Fruit fly (Drosophila melanogaster) whole organism, pupa: Measurements from ENCODE around the gene PrBP.

Experiments used
- CG10348 ChIP-seq: fragments of 200-800 bp; sonication (Bioruptor generic); IDR thresholded peaks from 2 replicates; pipeline ENCODE4 v1.3.6; 2022; ENCODE audit warnings: missing biosample characterization, missing genetic modification characterization
- CG12605 ChIP-seq: fragments of 200-800 bp; sonication (Bioruptor generic); IDR thresholded peaks from 2 replicates; pipeline ENCODE4 v1.3.6; 2022; ENCODE audit warnings: missing biosample characterization, missing genetic modification characterization
- CG13204 ChIP-seq: fragments of 200-800 bp; sonication (Bioruptor generic); optimal IDR thresholded peaks from 2 replicates; lab custom pipeline; 2018; ENCODE audit warnings: missing biosample characterization, mild to moderate bottlenecking, missing genetic modification characterization, moderate library complexity
- CG14655 ChIP-seq: fragments of 200-800 bp; sonication (Bioruptor generic); optimal IDR thresholded peaks from 3 replicates; lab custom pipeline; 2017; ENCODE audit warnings: mild to moderate bottlenecking, missing biosample characterization, missing genetic modification reagents, missing genetic modification characterization
- CG15710 ChIP-seq: fragments of 200-800 bp; sonication (Bioruptor generic); optimal IDR thresholded peaks from 2 replicates; lab custom pipeline; 2018; ENCODE audit warnings: missing biosample characterization, mild to moderate bottlenecking, missing genetic modification characterization, moderate library complexity
- CG17806 ChIP-seq: fragments of 200-800 bp; sonication (Bioruptor generic); optimal IDR thresholded peaks from 2 replicates; lab custom pipeline; 2018; ENCODE audit warnings: missing biosample characterization, mild to moderate bottlenecking, missing genetic modification characterization, moderate library complexity
- CG32121 ChIP-seq: fragments of 200-800 bp; sonication (Bioruptor generic); IDR thresholded peaks from 2 replicates; pipeline ENCODE4 v1.3.6; 2022; ENCODE audit warnings: missing biosample characterization, missing genetic modification characterization
- CG34367 ChIP-seq: fragments of 200-800 bp; sonication (Bioruptor generic); optimal IDR thresholded peaks from 2 replicates; lab custom pipeline; 2018; ENCODE audit warnings: missing biosample characterization, mild to moderate bottlenecking, missing genetic modification characterization
- CG4496 ChIP-seq: fragments of 200-800 bp; sonication (Bioruptor generic); IDR thresholded peaks from 3 replicates; pipeline ENCODE4 v1.3.6; 2022; ENCODE audit warnings: missing biosample characterization, missing genetic modification characterization
- CG8159 ChIP-seq: fragments of 200-800 bp; sonication (Bioruptor generic); optimal IDR thresholded peaks from 3 replicates; lab custom pipeline; 2018; ENCODE audit warnings: missing biosample characterization, mild to moderate bottlenecking, missing genetic modification characterization, moderate library complexity
- CG8301 ChIP-seq: fragments of 200-800 bp; sonication (Bioruptor generic); optimal IDR thresholded peaks from 2 replicates; lab custom pipeline; 2018; ENCODE audit warnings: missing biosample characterization, mild to moderate bottlenecking, missing genetic modification characterization
- CG9948 ChIP-seq: fragments of 200-800 bp; sonication (Bioruptor generic); optimal IDR thresholded peaks from 2 replicates; lab custom pipeline; 2018; ENCODE audit warnings: missing biosample characterization, mild to moderate bottlenecking, missing genetic modification characterization, moderate library complexity
- D1 ChIP-seq: fragments of 200-800 bp; sonication (Bioruptor generic); optimal IDR thresholded peaks from 2 replicates; lab custom pipeline; 2018; ENCODE audit warnings: missing biosample characterization, mild to moderate bottlenecking, missing genetic modification characterization, moderate library complexity
- EcR ChIP-seq: fragments of 200-800 bp; sonication (Bioruptor generic); optimal IDR thresholded peaks from 3 replicates; lab custom pipeline; 2019; ENCODE audit warnings: missing biosample characterization, missing genetic modification characterization, mild to moderate bottlenecking, moderate library complexity, missing genetic modification reagents
- Ets98B ChIP-seq: fragments of 200-800 bp; sonication (Bioruptor generic); IDR thresholded peaks from 2 replicates; pipeline ENCODE4 v1.3.6; 2022; ENCODE audit warnings: missing biosample characterization, missing genetic modification characterization
- Pif1A ChIP-seq: fragments of 200-800 bp; sonication (Bioruptor generic); optimal IDR thresholded peaks from 3 replicates; lab custom pipeline; 2016; ENCODE audit warnings: missing biosample characterization, missing genetic modification characterization
- Pif1B ChIP-seq: fragments of 200-800 bp; sonication (Bioruptor generic); optimal IDR thresholded peaks from 3 replicates; lab custom pipeline; 2016; ENCODE audit warnings: missing biosample characterization, missing genetic modification characterization
- Snoo ChIP-seq: fragments of 200-800 bp; sonication (Bioruptor generic); optimal IDR thresholded peaks from 3 replicates; lab custom pipeline; 2017; ENCODE audit warnings: missing biosample characterization, mild to moderate bottlenecking, missing genetic modification characterization, inconsistent platforms
- fd96Ca ChIP-seq: fragments of 200-800 bp; sonication (Bioruptor generic); IDR thresholded peaks from 3 replicates; pipeline ENCODE4 v1.3.6; 2022; ENCODE audit warnings: missing biosample characterization, missing genetic modification characterization
- gl ChIP-seq: fragments of 200-800 bp; sonication (Bioruptor generic); optimal IDR thresholded peaks from 2 replicates; lab custom pipeline; 2018; ENCODE audit warnings: missing biosample characterization, mild to moderate bottlenecking, missing genetic modification characterization
- rn ChIP-seq: fragments of 200-800 bp; sonication (Bioruptor generic); IDR thresholded peaks from 2 replicates; pipeline ENCODE4 v1.3.6; 2022; ENCODE audit warnings: missing biosample characterization, missing genetic modification characterization

PrBP gene

DNA sequence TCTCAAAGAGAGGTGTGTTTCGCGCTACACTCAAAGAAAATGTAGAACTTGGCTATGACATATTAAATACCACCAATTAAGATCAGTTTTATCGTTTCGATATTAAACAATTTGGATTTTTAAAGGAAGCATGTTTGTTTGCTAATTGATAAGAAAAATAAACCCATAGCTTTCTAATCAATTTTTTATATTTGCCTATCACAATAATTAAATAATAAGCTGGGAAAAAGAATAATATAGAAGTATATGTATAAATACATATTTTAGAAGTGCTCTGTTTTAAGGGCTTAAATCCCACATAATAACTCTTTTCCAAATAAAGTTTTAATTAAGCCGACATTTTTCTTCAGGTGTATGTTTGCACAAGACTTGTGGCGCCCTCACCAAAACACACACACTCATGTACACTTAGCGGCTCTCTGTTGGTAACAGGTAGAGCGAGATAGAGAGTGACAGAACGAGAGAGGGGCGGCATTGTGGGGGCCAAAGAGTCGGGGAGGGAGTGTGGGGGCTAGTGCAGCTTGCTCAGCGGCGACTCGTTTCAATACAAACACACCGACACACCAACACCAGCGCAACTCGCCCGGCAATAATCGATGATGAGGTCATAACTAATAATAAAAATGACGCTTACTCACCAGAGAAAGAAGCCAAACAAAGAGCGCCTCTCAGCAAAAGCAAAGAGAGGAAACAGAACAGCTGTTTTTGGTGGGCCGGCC lies 32.0 kb upstream of the PrBP start:
- TF ChIP-seq CG10348 (peak; percentile 45; the same call in 1 of the 2 replicates), Pif1A (peak; percentile 72), Snoo (tag; lab: Kevin White, UChicago) (peak; percentile 84), CG17806 (tag; lab: Kevin White, UChicago) (peak; percentile 87), CG13204 (peak; percentile 49), D1 (tag; lab: Kevin White, UChicago) (peak; percentile 95), Pif1B (peak; percentile 78), Ets98B (GFP tag; lab: Robert Waterston, UW) (peak; percentile 76), CG4496 (GFP tag; lab: Robert Waterston, UW) (peak; percentile 77; the same call in 2 of the 3 replicates), CG9948 (tag; lab: Kevin White, UChicago) (peak; percentile 93), CG14655 (peak; percentile 95), fd96Ca (GFP tag; lab: Robert Waterston, UW) (peak; percentile 80; the same call in 2 of the 3 replicates), CG12605 (GFP tag; lab: Robert Waterston, UW) (peak; percentile 78), gl (tag; lab: Kevin White, UChicago) (peak; percentile 37), CG8159 (peak; percentile 94), CG32121 (GFP tag; lab: Robert Waterston, UW) (peak; percentile 76), CG34367 (tag; lab: Kevin White, UChicago) (peak; percentile 84), EcR (peak; percentile 84), rn (peak; percentile 55; the same call in 1 of the 2 replicates), CG15710 (tag; lab: Kevin White, UChicago) (peak; percentile 93), CG8301 (tag; lab: Kevin White, UChicago) (peak; percentile 93)

- TF ChIP-seq EcR (peak; percentile 3), CG10348 (no peak), rn (no peak)
Measured at dm6 chr2L:8716383-8716782, 30.6 kb upstream of the PrBP start.

DNA sequence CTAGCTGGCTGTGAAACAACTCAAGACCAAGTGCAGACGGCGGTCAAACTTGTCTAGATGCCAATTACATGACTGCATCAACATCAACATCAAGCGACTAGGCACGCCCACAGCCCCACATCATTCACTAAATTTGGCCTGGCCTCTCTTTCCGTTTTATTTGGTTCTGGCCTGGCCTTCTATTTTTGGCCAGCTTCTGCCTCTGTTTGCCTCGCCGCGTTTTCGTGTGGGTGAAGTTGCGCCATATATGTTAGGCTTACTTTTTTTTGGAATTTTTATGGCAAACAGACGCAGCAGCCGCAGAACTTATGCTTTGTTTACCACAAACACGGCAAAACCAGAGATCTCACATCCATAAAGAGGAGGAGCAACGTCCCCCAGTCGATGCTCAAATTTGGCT lies 29.7 kb upstream of the PrBP start:
- no peak for TF ChIP-seq Ets98B (GFP tag; lab: Robert Waterston, UW)
- no peak for TF ChIP-seq CG8159
- no peak for TF ChIP-seq CG17806 (tag; lab: Kevin White, UChicago)

dm6 chr2L:8714513-8714912 lies 28.8 kb upstream of the PrBP start:
- TF ChIP-seq CG8301 (tag; lab: Kevin White, UChicago): no peak

- TF ChIP-seq EcR (peak; percentile 88), CG8159 (no peak)
- TF ChIP-seq, all 21 proteins: peak for 1
Measured at dm6 chr2L:8709413-8709812, 23.7 kb upstream of the PrBP start, which contains the start of gene Hnf4. Gene Hnf4, minus strand, starts transcription at chr2L:8709611.

DNA sequence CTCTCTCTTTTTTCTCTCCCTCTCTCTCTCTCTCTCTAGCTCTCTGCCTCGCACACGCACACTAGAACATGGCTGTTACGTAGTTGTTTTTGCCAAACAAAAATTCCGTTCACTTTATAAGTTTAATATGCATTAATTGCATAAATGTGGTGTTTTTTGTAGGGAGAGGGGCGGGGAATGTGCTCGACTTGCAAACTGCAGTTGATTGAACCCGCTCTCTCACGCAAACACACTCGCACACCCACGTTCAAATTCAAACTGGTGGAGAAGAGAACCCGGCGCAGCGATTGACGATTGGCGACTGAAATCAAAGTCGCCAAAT lies 23.3 kb upstream of the PrBP start:
- TF ChIP-seq CG9948 (tag; lab: Kevin White, UChicago) (no peak), CG12605 (GFP tag; lab: Robert Waterston, UW) (no peak), CG4496 (GFP tag; lab: Robert Waterston, UW) (no peak), CG13204 (no peak), Snoo (tag; lab: Kevin White, UChicago) (no peak), Pif1A (no peak), CG14655 (no peak), rn (no peak), Ets98B (GFP tag; lab: Robert Waterston, UW) (peak; percentile 37; the same call in 1 of the 2 replicates), fd96Ca (GFP tag; lab: Robert Waterston, UW) (no peak), CG8159 (peak; percentile 0), EcR (peak; percentile 96), CG15710 (tag; lab: Kevin White, UChicago) (no peak), CG8301 (tag; lab: Kevin White, UChicago) (no peak), gl (tag; lab: Kevin White, UChicago) (no peak), CG17806 (tag; lab: Kevin White, UChicago) (no peak), Pif1B (no peak)

- no peak for TF ChIP-seq EcR
- no peak for TF ChIP-seq CG32121 (GFP tag; lab: Robert Waterston, UW)
- TF ChIP-seq fd96Ca (GFP tag; lab: Robert Waterston, UW): no peak
- TF ChIP-seq, all 21 proteins: peak for 0
Measured at dm6 chr2L:8708399-8709077, 22.8 kb upstream of the PrBP start.
